Worm (Caenorhabditis elegans) whole organism, late embryonic: Measurements from ENCODE around the gene slcr-46.3.

Source experiments
- C08G9.2 ChIP-seq: sonication (generic microtip); optimal IDR thresholded peaks from 2 replicates; lab custom pipeline; 2016; ENCODE audit warnings: mild to moderate bottlenecking, missing genetic modification characterization, moderate library complexity, missing compliant biosample characterization
- dmd-4 ChIP-seq: sonication (generic microtip); optimal IDR thresholded peaks from 2 replicates; lab custom pipeline; 2016; ENCODE audit warnings: borderline replicate concordance, missing genetic modification characterization, missing compliant biosample characterization
- dve-1 ChIP-seq: sonication (generic microtip); optimal IDR thresholded peaks from 2 replicates; lab custom pipeline; 2017; ENCODE audit warnings: antibody characterized with exemption, mild to moderate bottlenecking, missing genetic modification characterization, missing compliant biosample characterization
- elt-2 ChIP-seq: sonication (generic microtip); optimal IDR thresholded peaks from 2 replicates; lab custom pipeline; 2016; ENCODE audit warnings: missing genetic modification reagents, missing genetic modification characterization, missing compliant biosample characterization
- ets-4 ChIP-seq: sonication (generic microtip); optimal IDR thresholded peaks from 2 replicates; lab custom pipeline; 2016; ENCODE audit warnings: missing genetic modification characterization, missing compliant biosample characterization
- fax-1 ChIP-seq: sonication (generic microtip); optimal IDR thresholded peaks from 2 replicates; lab custom pipeline; 2016; ENCODE audit warnings: missing genotype, missing genetic modification characterization, missing compliant biosample characterization
- pag-3 ChIP-seq: sonication (generic microtip); optimal IDR thresholded peaks from 2 replicates; lab custom pipeline; 2016; ENCODE audit warnings: missing compliant biosample characterization, missing genetic modification characterization, borderline replicate concordance
- pat-9 ChIP-seq: fragments of 200-800 bp; sonication (Bioruptor generic); optimal IDR thresholded peaks from 2 replicates; lab custom pipeline; 2018; ENCODE audit warnings: mild to moderate bottlenecking, missing genetic modification characterization, moderate library complexity, missing compliant biosample characterization
- pha-2 ChIP-seq: sonication (generic microtip); optimal IDR thresholded peaks from 2 replicates; lab custom pipeline; 2017; ENCODE audit warnings: mild to moderate bottlenecking, missing genetic modification characterization, missing compliant biosample characterization
- sdc-2 ChIP-seq: sonication (generic microtip); optimal IDR thresholded peaks from 2 replicates; lab custom pipeline; 2016; ENCODE audit warnings: missing genotype, missing genetic modification characterization, missing compliant biosample characterization
- sox-4 ChIP-seq: sonication (generic microtip); optimal IDR thresholded peaks from 2 replicates; lab custom pipeline; 2017; ENCODE audit warnings: mild to moderate bottlenecking, missing genetic modification characterization, inconsistent platforms, missing compliant biosample characterization
- tbx-2 ChIP-seq: sonication (generic microtip); optimal IDR thresholded peaks from 2 replicates; lab custom pipeline; 2016; ENCODE audit warnings: missing genetic modification characterization, missing compliant biosample characterization
- unc-55 ChIP-seq: sonication (generic microtip); optimal IDR thresholded peaks from 2 replicates; lab custom pipeline; 2017; ENCODE audit warnings: missing biosample characterization, missing genetic modification reagents, missing genetic modification characterization

ce11 chrV:9709747-9710146 is 14.2 kb downstream of the slcr-46.3 start, which contains the start of gene tag-120:
- TF ChIP-seq dve-1 (tag; lab: Kevin White, UChicago), result no peak
- no peak for TF ChIP-seq sdc-2 (tag; lab: Kevin White, UChicago)
- no peak for TF ChIP-seq fax-1 (tag; lab: Kevin White, UChicago)
- no peak for TF ChIP-seq sox-4 (tag; lab: Kevin White, UChicago)
- no peak for TF ChIP-seq pha-2 (tag; lab: Kevin White, UChicago)
- TF ChIP-seq unc-55 (GFP tag; lab: Kevin White, UChicago), result no peak
- TF ChIP-seq C08G9.2, result no peak
- no peak for TF ChIP-seq ets-4 (tag; lab: Kevin White, UChicago)
- TF ChIP-seq elt-2, result no peak
- no peak for TF ChIP-seq pat-9 (tag; lab: Kevin White, UChicago)
- no peak for TF ChIP-seq pag-3 (tag; lab: Kevin White, UChicago)
- TF ChIP-seq dmd-4 (tag; lab: Kevin White, UChicago), result no peak
- TF ChIP-seq tbx-2, result no peak
